Worm (Caenorhabditis elegans): ENCODE measurements around the gene npp-8.
A peak's percentile ranks its signal among the peaks of the same experiment; 100 is the strongest.

Gene npp-8

ce11 chrIV:1595802-1596201, at the start of gene npp-8:
Gene npp-8 (minus strand): TSS chrIV:1595824.
- peak; percentile 80 for TF ChIP-seq crh-2 (tag; optimal IDR thresholded peaks at IDR 0.05)
- no peak for TF ChIP-seq elt-1 (tag; optimal IDR thresholded peaks at IDR 0.05)
- TF ChIP-seq nhr-23 (tag; optimal IDR thresholded peaks at IDR 0.05) = no peak
- TF ChIP-seq unc-39 (tag; optimal IDR thresholded peaks at IDR 0.05) = no peak
- TF ChIP-seq mbf-1 (tag; optimal IDR thresholded peaks at IDR 0.05) = no peak
- no peak for TF ChIP-seq nhr-12 (tag; optimal IDR thresholded peaks at IDR 0.05)
- TF ChIP-seq ztf-4 (tag; optimal IDR thresholded peaks at IDR 0.05) = peak; percentile 81
- TF ChIP-seq C34F6.9 (tag; optimal IDR thresholded peaks at IDR 0.05) = peak; percentile 74
- TF ChIP-seq snpc-4 (tag; optimal IDR thresholded peaks at IDR 0.05) = peak; percentile 48
- no peak for TF ChIP-seq ceh-16 (tag; optimal IDR thresholded peaks at IDR 0.05)
- peak; percentile 93 for TF ChIP-seq F13H6.1 (tag; optimal IDR thresholded peaks at IDR 0.05)
- TF ChIP-seq mdl-1 (tag; optimal IDR thresholded peaks at IDR 0.05) = peak in 1 of 2 experiments; percentile 55
- peak; percentile 23 for TF ChIP-seq egl-27 (tag; optimal IDR thresholded peaks at IDR 0.05)
- TF ChIP-seq ztf-11 (tag; optimal IDR thresholded peaks at IDR 0.05) = peak; percentile 34
- peak; percentile 32 for TF ChIP-seq nhr-77 (tag; optimal IDR thresholded peaks at IDR 0.05)
- TF ChIP-seq lsy-2 (tag; optimal IDR thresholded peaks at IDR 0.05) = peak; percentile 80 to 89
- peak; percentile 78 for TF ChIP-seq sem-4 (tag; optimal IDR thresholded peaks at IDR 0.05)
- peak; percentile 38 for TF ChIP-seq Y55F3AM.14 (GFP tag; optimal IDR thresholded peaks at IDR 0.05)
- no peak for TF ChIP-seq nhr-11 (tag; optimal IDR thresholded peaks at IDR 0.05)
- TF ChIP-seq aly-2 (tag; optimal IDR thresholded peaks at IDR 0.05) = no peak
- TF ChIP-seq nhr-25 (tag; optimal IDR thresholded peaks at IDR 0.05) = peak; percentile 89
- TF ChIP-seq unc-62 (GFP tag; optimal IDR thresholded peaks at IDR 0.05) = no peak
- no peak for TF ChIP-seq nhr-237 (tag; optimal IDR thresholded peaks at IDR 0.05)
- TF ChIP-seq R02D3.7 (tag; optimal IDR thresholded peaks at IDR 0.05) = no peak
- peak; percentile 48 for TF ChIP-seq zag-1 (tag; optimal IDR thresholded peaks at IDR 0.05)
- TF ChIP-seq nhr-6 (tag; optimal IDR thresholded peaks at IDR 0.05) = peak; percentile 62
- peak; percentile 78 for TF ChIP-seq gmeb-1 (tag; optimal IDR thresholded peaks at IDR 0.05)
- TF ChIP-seq ztf-1 (GFP tag; conservative IDR thresholded peaks at IDR 0.05) = no peak
- no peak for TF ChIP-seq nhr-10 (tag; optimal IDR thresholded peaks at IDR 0.05)
- TF ChIP-seq fos-1 (tag; optimal IDR thresholded peaks at IDR 0.05) = peak; percentile 59
- no peak for TF ChIP-seq elt-3 (tag; optimal IDR thresholded peaks at IDR 0.05)
- TF ChIP-seq nhr-21 (tag; optimal IDR thresholded peaks at IDR 0.05) = peak; percentile 78
- peak; percentile 94 for TF ChIP-seq lin-13 (GFP tag; optimal IDR thresholded peaks at IDR 0.05)
- TF ChIP-seq unc-55 (GFP tag; optimal IDR thresholded peaks at IDR 0.05) = peak; percentile 95
- no peak for TF ChIP-seq sma-9 (GFP tag; optimal IDR thresholded peaks at IDR 0.05)
- no peak for TF ChIP-seq sma-9 (tag; optimal IDR thresholded peaks at IDR 0.05)
- no peak for TF ChIP-seq dmd-4 (tag; optimal IDR thresholded peaks at IDR 0.05)
- peak; percentile 14 for TF ChIP-seq blmp-1 (tag; optimal IDR thresholded peaks at IDR 0.05; ENCODE audit: insufficient read depth)
- no peak for TF ChIP-seq peb-1 (tag; optimal IDR thresholded peaks at IDR 0.05)
- TF ChIP-seq skn-1 (tag; optimal IDR thresholded peaks at IDR 0.05) = peak; percentile 6
- TF ChIP-seq mab-5 (tag; optimal IDR thresholded peaks at IDR 0.05) = peak; percentile 89
- peak; percentile 90 for TF ChIP-seq sma-3 (GFP tag; optimal IDR thresholded peaks at IDR 0.05)
- no peak for TF ChIP-seq alr-1 (tag; optimal IDR thresholded peaks at IDR 0.05)
- peak; percentile 44 for TF ChIP-seq ceh-82 (tag; optimal IDR thresholded peaks at IDR 0.05)
- TF ChIP-seq lin-11 (tag; optimal IDR thresholded peaks at IDR 0.05) = peak; percentile 86
- TF ChIP-seq ZK546.5 (tag; optimal IDR thresholded peaks at IDR 0.05) = no peak
- TF ChIP-seq lin-39 (tag; optimal IDR thresholded peaks at IDR 0.05) = no peak
- no peak for TF ChIP-seq ama-1 (optimal IDR thresholded peaks at IDR 0.05)
- TF ChIP-seq nhr-129 (tag; optimal IDR thresholded peaks at IDR 0.05) = peak; percentile 78

Measured in whole organism, L2 larva.